Fruit fly (Drosophila melanogaster): Measurements from ENCODE around the gene CG5478.

DNA sequence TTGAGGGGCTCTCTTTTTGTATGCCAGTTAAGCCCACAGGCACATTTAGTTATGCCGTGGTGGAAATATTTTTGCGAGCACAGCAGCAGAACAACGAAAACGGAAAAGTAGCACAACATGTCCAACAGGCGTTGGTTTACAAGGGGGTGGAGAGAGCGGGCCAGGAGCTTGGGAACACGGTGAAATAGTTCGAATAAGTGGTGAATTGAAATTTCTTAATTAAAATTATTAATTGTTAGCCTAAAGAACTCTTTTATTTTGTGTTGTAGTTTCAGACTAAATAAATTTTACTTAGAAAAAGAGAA lies 13.4 kb downstream of the CG5478 start:
- TF ChIP-seq CG34367 (tag; optimal IDR thresholded peaks at IDR 0.05) (no peak), rn (GFP tag; IDR thresholded peaks at IDR 0.05) (no peak), CG12605 (GFP tag; IDR thresholded peaks at IDR 0.05) (no peak), CG14655 (GFP tag; optimal IDR thresholded peaks at IDR 0.05) (peak; percentile 1), CG8159 (tag; optimal IDR thresholded peaks at IDR 0.05) (no peak), CG32121 (GFP tag; IDR thresholded peaks at IDR 0.05) (peak; percentile 6; the same call in 1 of the 2 replicates), EcR (GFP tag; optimal IDR thresholded peaks at IDR 0.05) (no peak), Snoo (tag; optimal IDR thresholded peaks at IDR 0.05) (no peak)

Data from whole organism, pupa.